Worm (Caenorhabditis elegans) whole organism, L3 larva: ENCODE measurements around the gene K08D8.4.
A peak's percentile ranks its signal among the peaks of the same experiment; 100 is the strongest.

Source experiments
- ama-1 ChIP-seq: fragments of 150-350 bp; optimal IDR thresholded peaks from 2 replicates; lab custom pipeline; 2018
- ceh-16 ChIP-seq: sonication (generic microtip); optimal IDR thresholded peaks from 2 replicates; lab custom pipeline; 2017; ENCODE audit warnings: missing biosample characterization, missing genetic modification characterization
- ceh-82 ChIP-seq: fragments of 150-350 bp; optimal IDR thresholded peaks from 2 replicates; lab custom pipeline; 2014; ENCODE audit warnings: missing biosample characterization, missing genetic modification characterization
- daf-12 ChIP-seq: fragments of 150-350 bp; optimal IDR thresholded peaks from 2 replicates; lab custom pipeline; 2014; ENCODE audit warnings: missing biosample characterization, missing genetic modification reagents, missing genetic modification characterization
- egl-27 ChIP-seq: sonication (generic microtip); optimal IDR thresholded peaks from 4 replicates; lab custom pipeline; 2017; ENCODE audit warnings: missing biosample characterization, missing genetic modification reagents, missing genetic modification characterization
- egl-5 ChIP-seq: fragments of 150-350 bp; optimal IDR thresholded peaks from 2 replicates; lab custom pipeline; 2017; ENCODE audit warnings: missing biosample characterization, missing genetic modification reagents, missing genetic modification characterization, inconsistent platforms
- elt-1 ChIP-seq: fragments of 150-350 bp; optimal IDR thresholded peaks from 2 replicates; lab custom pipeline; 2014; ENCODE audit warnings: missing biosample characterization, missing genetic modification characterization
- elt-2 ChIP-seq: sonication (generic microtip); optimal IDR thresholded peaks from 2 replicates; lab custom pipeline; 2016; ENCODE audit warnings: missing genetic modification reagents, mild to moderate bottlenecking, missing genetic modification characterization, missing compliant biosample characterization
- elt-3 ChIP-seq, 3 experiments: fragments of 150-350 bp in 1 of 3; sonication (generic microtip) in 2 of 3; optimal IDR thresholded peaks; 2 replicates in 2 of 3; 4 replicates in 1 of 3; lab custom pipeline; 2014 to 2017; ENCODE audit warnings: missing biosample characterization in 3 of 3, missing genetic modification characterization in 3 of 3
- fkh-10 ChIP-seq: sonication (generic microtip); optimal IDR thresholded peaks from 2 replicates; lab custom pipeline; 2017; ENCODE audit warnings: missing biosample characterization, missing genetic modification reagents, missing genetic modification characterization
- fkh-2 ChIP-seq: fragments of 150-350 bp; optimal IDR thresholded peaks from 2 replicates; lab custom pipeline; 2014; ENCODE audit warnings: missing biosample characterization, missing genetic modification reagents, missing genetic modification characterization
- fos-1 ChIP-seq: fragments of 150-350 bp; optimal IDR thresholded peaks from 2 replicates; lab custom pipeline; 2014; ENCODE audit warnings: missing biosample characterization, missing genetic modification characterization
- hmg-11 ChIP-seq: sonication (generic microtip); optimal IDR thresholded peaks from 2 replicates; lab custom pipeline; 2016; ENCODE audit warnings: missing genetic modification characterization, missing compliant biosample characterization
- jun-1 ChIP-seq: fragments of 150-350 bp; optimal IDR thresholded peaks from 2 replicates; lab custom pipeline; 2014; ENCODE audit warnings: missing biosample characterization, missing genetic modification reagents, missing genetic modification characterization
- mml-1 ChIP-seq: fragments of 150-350 bp; sonication (generic microtip); optimal IDR thresholded peaks from 3 replicates; lab custom pipeline; 2014; ENCODE audit warnings: missing biosample characterization, missing genetic modification characterization
- nhr-11 ChIP-seq: fragments of 150-350 bp; optimal IDR thresholded peaks from 2 replicates; lab custom pipeline; 2014; ENCODE audit warnings: missing biosample characterization, missing genetic modification characterization
- nhr-12 ChIP-seq: fragments of 150-350 bp; optimal IDR thresholded peaks from 2 replicates; lab custom pipeline; 2014; ENCODE audit warnings: missing biosample characterization, missing genetic modification characterization
- nhr-237 ChIP-seq: fragments of 150-350 bp; optimal IDR thresholded peaks from 2 replicates; lab custom pipeline; 2014; ENCODE audit warnings: missing biosample characterization, missing genetic modification characterization
- nhr-25 ChIP-seq: sonication (generic microtip); optimal IDR thresholded peaks from 2 replicates; lab custom pipeline; 2017; ENCODE audit warnings: missing biosample characterization, missing genetic modification characterization
- nhr-67 ChIP-seq: fragments of 150-350 bp; optimal IDR thresholded peaks from 2 replicates; lab custom pipeline; 2014; ENCODE audit warnings: missing biosample characterization, missing genetic modification characterization
- nhr-76 ChIP-seq: fragments of 150-350 bp; sonication (generic microtip); optimal IDR thresholded peaks from 5 replicates; lab custom pipeline; 2014; ENCODE audit warnings: missing biosample characterization, missing genetic modification characterization
- pha-4 ChIP-seq: fragments of 150-350 bp; optimal IDR thresholded peaks from 2 replicates; lab custom pipeline; 2014; ENCODE audit warnings: missing biosample characterization, missing genetic modification reagents, missing genetic modification characterization
- pqm-1 ChIP-seq: fragments of 150-350 bp; optimal IDR thresholded peaks from 2 replicates; lab custom pipeline; 2017; ENCODE audit warnings: missing biosample characterization, missing genetic modification characterization, inconsistent platforms
- sea-2 ChIP-seq: fragments of 150-350 bp; sonication (generic microtip); optimal IDR thresholded peaks from 4 replicates; lab custom pipeline; 2014; ENCODE audit warnings: missing biosample characterization, missing genetic modification reagents, missing genetic modification characterization
- skn-1 ChIP-seq: fragments of 150-350 bp; optimal IDR thresholded peaks from 2 replicates; lab custom pipeline; 2014; ENCODE audit warnings: missing biosample characterization, missing genetic modification characterization
- snpc-4 ChIP-seq: fragments of 150-350 bp; optimal IDR thresholded peaks from 2 replicates; lab custom pipeline; 2014; ENCODE audit warnings: missing biosample characterization, missing genetic modification characterization
- unc-39 ChIP-seq: sonication (generic microtip); optimal IDR thresholded peaks from 4 replicates; lab custom pipeline; 2017; ENCODE audit warnings: missing biosample characterization, missing genetic modification characterization
- ztf-4 ChIP-seq: fragments of 150-350 bp; optimal IDR thresholded peaks from 2 replicates; lab custom pipeline; 2014; ENCODE audit warnings: missing biosample characterization, missing genetic modification characterization

K08D8.4 gene

ce11 chrIV:12894996-12895395, 14.8 kb downstream of the K08D8.4 start, which contains the start of gene K08D8.11:
Gene K08D8.11, plus strand, starts transcription at chrIV:12895296.
- TF ChIP-seq fkh-2 (tag; lab: Kevin White, UChicago) (no peak), jun-1 (tag; lab: Kevin White, UChicago) (no peak), ama-1 (no peak), snpc-4 (no peak), nhr-12 (no peak), sea-2 (no peak)
- TF ChIP-seq, all 47 proteins: peak for 0

ce11 chrIV:12893166-12893565, 16.6 kb downstream of the K08D8.4 start, which contains the start of gene K08D8.12:
Gene K08D8.12, plus strand, starts transcription at chrIV:12893466.
- TF ChIP-seq nhr-67 (tag; lab: Kevin White, UChicago) (no peak), ceh-82 (tag; lab: Kevin White, UChicago) (no peak), daf-12 (no peak), nhr-237 (tag; lab: Kevin White, UChicago) (no peak), ama-1 (no peak), elt-2 (no peak), skn-1 (tag; lab: Kevin White, UChicago) (no peak), elt-1 (no peak), ceh-16 (tag; lab: Kevin White, UChicago) (no peak), nhr-25 (tag; lab: Kevin White, UChicago) (no peak), egl-5 (tag; lab: Kevin White, UChicago) (no peak), ztf-4 (tag; lab: Kevin White, UChicago) (no peak)

ce11 chrIV:12892194-12892593, 17.6 kb downstream of the K08D8.4 start, which contains the start of gene K08D8.1:
Gene K08D8.1, plus strand, starts transcription at chrIV:12892494.
- peak; percentile 30 for TF ChIP-seq elt-2
- TF ChIP-seq fos-1 (tag; lab: Kevin White, UChicago) = no peak

- TF ChIP-seq jun-1 (tag; lab: Kevin White, UChicago) (no peak), nhr-67 (tag; lab: Kevin White, UChicago) (no peak), fkh-10 (no peak), elt-2 (peak; percentile 65), pqm-1 (tag; lab: Kevin White, UChicago) (peak; percentile 14), unc-39 (tag; lab: Kevin White, UChicago) (no peak), nhr-11 (no peak), nhr-76 (tag; lab: Kevin White, UChicago) (no peak), mml-1 (tag; lab: Kevin White, UChicago) (no peak)
Observed at ce11 chrIV:12891080-12891479, 18.7 kb downstream of the K08D8.4 start.

- TF ChIP-seq hmg-11 (tag; lab: Kevin White, UChicago) = no peak
- TF ChIP-seq elt-2 = peak; percentile 94
- peak; percentile 93 for TF ChIP-seq pqm-1 (tag; lab: Kevin White, UChicago)
Observed at ce11 chrIV:12890445-12890844, 19.4 kb downstream of the K08D8.4 start, which contains the start of gene K08D8.6. Gene K08D8.6, minus strand, starts transcription at chrIV:12890508.

- TF ChIP-seq nhr-67 (tag; lab: Kevin White, UChicago) (no peak), unc-39 (tag; lab: Kevin White, UChicago) (no peak), elt-2 (peak; percentile 13)
Observed at ce11 chrIV:12886012-12886411, 23.8 kb downstream of the K08D8.4 start.

- TF ChIP-seq egl-27 (tag; lab: Kevin White, UChicago) = no peak
- peak; percentile 26 for TF ChIP-seq elt-2
- TF ChIP-seq, all 47 proteins: peak for 1
Observed at ce11 chrIV:12883190-12883589, 26.6 kb downstream of the K08D8.4 start, which contains the start of gene ZK896.4. Gene ZK896.4, minus strand, starts transcription at chrIV:12883290.

- TF ChIP-seq pqm-1 (tag; lab: Kevin White, UChicago) = peak; percentile 95
- no peak for TF ChIP-seq elt-3 (tag; optimal IDR thresholded peaks at IDR 0.05; lab: Kevin White, UChicago)
- peak; percentile 85 for TF ChIP-seq elt-2
- peak; percentile 79 for TF ChIP-seq pha-4 (tag; lab: Kevin White, UChicago)
Observed at ce11 chrIV:12879557-12879956, 30.2 kb downstream of the K08D8.4 start, which contains the start of gene ZK896.5. Gene ZK896.5, minus strand, starts transcription at chrIV:12879645.
